Worm (Caenorhabditis elegans): ENCODE results near the gene txt-2.
"Not testable (repeated sequence)": the region's sequence is repeated elsewhere in the genome, so short reads cannot be mapped to it uniquely, and the experiment has no call there.

txt-2 gene

DNA sequence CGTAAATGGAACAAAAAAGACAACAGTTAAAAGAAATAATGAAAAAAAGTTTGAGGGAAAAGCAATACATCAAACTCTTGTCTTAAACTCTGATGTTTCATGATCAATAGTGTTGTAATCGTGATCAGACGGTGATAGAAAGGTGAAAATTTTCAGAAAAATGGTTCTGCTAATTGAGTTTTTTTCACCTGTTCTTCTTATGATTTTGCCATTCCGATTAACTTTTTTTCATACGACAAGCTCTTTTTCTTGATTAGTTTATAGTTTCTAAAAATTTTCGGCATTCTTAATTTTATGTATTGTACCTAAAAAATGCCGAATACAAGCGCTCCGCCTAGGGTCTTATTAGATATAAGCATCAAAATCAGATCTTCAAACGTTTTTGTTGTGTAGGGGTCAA is 24.6 kb downstream of the txt-2 start:
- no peak for TF ChIP-seq lin-13 (tag; optimal IDR thresholded peaks at IDR 0.05)
- no peak for TF ChIP-seq cnd-1 (tag; optimal IDR thresholded peaks at IDR 0.05)
- no peak for TF ChIP-seq flh-1 (GFP tag; optimal IDR thresholded peaks at IDR 0.05)
- no peak for TF ChIP-seq nhr-2 (tag; optimal IDR thresholded peaks at IDR 0.05)
- TF ChIP-seq mep-1 (tag; optimal IDR thresholded peaks at IDR 0.05): no peak
- no peak for TF ChIP-seq zip-8 (tag; optimal IDR thresholded peaks at IDR 0.05)
- no peak for TF ChIP-seq unc-120 (tag; optimal IDR thresholded peaks at IDR 0.05; ENCODE audit: poor library complexity, severe bottlenecking)
- no peak for TF ChIP-seq unc-62 (GFP tag; optimal IDR thresholded peaks at IDR 0.05)
- no peak for TF ChIP-seq elt-1 (tag; optimal IDR thresholded peaks at IDR 0.05; ENCODE audit: borderline replicate concordance, insufficient read depth)
- TF ChIP-seq ceh-83 (GFP tag; optimal IDR thresholded peaks at IDR 0.05): no peak

DNA sequence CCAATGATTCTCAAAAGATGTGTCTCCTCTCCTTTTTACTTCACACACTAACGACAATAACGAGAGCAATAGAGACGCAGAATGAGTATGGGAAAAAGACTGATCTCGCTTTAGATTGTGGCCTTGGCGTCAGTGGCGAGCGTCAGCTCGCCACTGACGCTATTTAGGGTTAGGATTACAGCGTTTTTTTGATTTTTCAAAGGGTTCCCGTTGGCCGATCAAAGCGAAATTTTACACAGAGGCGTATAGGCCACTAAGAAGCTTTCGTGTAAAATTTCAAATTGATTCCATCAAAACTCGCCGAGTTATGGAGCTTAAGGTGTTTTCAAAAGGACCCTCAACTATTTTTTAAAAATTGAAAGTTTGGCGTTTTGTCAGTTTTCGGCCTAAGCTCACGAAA is 27.6 kb downstream of the txt-2 start, which contains the start of gene DC2.5:
Gene DC2.5 (minus strand): TSS at position 101 of the 400 bp plus-strand sequence.
- not testable (repeated sequence) for TF ChIP-seq ceh-83 (GFP tag; optimal IDR thresholded peaks at IDR 0.05); mab-5 (tag; optimal IDR thresholded peaks at IDR 0.05); ces-1 (GFP tag; optimal IDR thresholded peaks at IDR 0.05)

DNA sequence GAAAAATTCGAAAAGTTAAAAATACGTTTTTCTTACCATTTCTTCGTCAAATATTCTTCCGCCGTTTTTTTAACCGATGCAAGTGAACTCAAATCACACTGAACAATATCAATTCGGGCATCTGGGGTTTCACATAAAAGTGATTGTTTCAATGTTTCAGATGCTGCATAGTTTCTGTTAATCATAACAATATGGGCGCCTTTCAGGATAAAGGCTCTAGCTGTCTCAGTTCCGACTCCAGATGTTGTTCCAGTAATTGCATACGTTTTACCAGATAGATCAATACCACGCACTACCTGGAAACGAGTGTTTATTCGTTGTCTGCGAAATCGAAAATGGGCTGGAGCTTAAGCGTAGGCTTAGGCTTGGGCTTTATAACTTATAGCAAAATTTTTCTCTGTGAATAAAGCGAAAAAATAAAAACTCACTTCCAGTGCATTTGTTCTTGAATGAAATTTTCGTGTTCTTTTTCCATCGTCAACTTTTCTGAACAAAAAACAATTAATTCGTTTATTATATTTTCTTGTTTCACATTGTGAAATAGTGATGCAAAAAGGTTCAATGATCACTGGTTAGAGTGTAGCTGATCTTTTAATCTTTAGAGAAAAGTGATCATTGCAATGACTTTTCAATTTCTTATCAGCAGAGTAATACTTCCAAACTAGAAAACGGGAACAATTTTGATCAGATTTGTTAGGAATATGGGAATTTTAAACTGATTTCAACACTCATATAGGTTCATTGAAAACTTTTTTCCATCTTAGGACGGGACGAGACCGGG is 28.7 kb downstream of the txt-2 start:
- no peak for TF ChIP-seq blmp-1 (tag; optimal IDR thresholded peaks at IDR 0.05)
- no peak for TF ChIP-seq nhr-12 (tag; optimal IDR thresholded peaks at IDR 0.05)
- TF ChIP-seq mep-1 (tag; optimal IDR thresholded peaks at IDR 0.05): no peak
- no peak for TF ChIP-seq flh-1 (GFP tag; optimal IDR thresholded peaks at IDR 0.05)
- no peak for TF ChIP-seq tbx-8 (GFP tag; optimal IDR thresholded peaks at IDR 0.05)
- TF ChIP-seq nhr-237 (tag; optimal IDR thresholded peaks at IDR 0.05): no peak

DNA sequence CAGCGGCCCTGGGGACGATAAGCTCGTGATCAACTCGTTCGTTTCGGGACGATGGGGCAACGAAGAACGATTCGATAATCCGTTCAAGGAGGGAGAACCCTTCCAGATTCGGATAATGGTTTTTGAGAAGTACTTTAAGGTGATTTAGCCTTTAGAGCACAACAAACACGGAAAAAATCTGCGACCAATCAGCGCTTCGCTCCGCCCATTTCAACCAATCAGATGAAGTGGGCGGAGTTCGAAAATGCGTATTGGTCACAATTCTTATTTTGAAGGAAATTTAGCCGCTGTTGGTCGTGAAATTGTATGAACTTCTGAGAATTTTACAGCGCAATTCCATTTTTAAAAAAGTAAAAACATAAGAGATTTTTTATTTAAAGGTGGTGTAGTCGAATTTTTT is 33.5 kb downstream of the txt-2 start:
- TF ChIP-seq nhr-12 (tag; optimal IDR thresholded peaks at IDR 0.05) (no peak), pha-4 (tag; optimal IDR thresholded peaks at IDR 0.05) (no peak), mep-1 (tag; optimal IDR thresholded peaks at IDR 0.05) (no peak), unc-120 (tag; optimal IDR thresholded peaks at IDR 0.05; ENCODE audit: poor library complexity, severe bottlenecking) (no peak), mls-2 (tag; optimal IDR thresholded peaks at IDR 0.05) (no peak), mab-5 (tag; optimal IDR thresholded peaks at IDR 0.05) (no peak)

DNA sequence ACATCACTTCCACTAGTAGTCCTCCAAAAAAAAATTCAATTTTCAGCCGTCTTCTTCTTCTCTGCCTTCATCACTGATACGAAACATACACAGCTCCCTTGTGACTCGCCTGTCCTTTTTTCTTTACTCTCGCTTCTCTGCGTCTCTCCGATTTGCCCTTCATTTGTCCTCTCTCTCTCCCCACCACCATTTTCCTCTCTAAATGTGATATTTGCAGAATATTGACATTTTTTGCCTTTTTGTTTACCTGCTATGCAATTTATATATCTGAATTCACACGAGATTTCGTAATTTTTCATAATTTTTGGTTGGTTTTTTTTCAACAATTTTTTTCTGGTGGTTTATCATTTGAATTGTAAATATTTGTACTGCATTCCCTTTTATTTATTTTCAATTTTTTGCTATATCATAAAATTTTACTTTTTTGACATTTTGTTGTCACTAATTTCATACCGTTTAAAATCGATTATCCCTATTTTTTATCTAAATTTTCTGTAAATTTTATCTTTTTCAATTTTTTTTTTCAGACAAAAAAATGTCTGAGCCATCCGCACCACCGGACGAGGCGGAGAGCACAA is 36.4 kb downstream of the txt-2 start, which contains the start of gene lec-12:
Gene lec-12 (plus strand): TSS at position 528 of the 578 bp plus-strand sequence.
- TF ChIP-seq nhr-12 (tag; optimal IDR thresholded peaks at IDR 0.05) (no peak), ham-2 (GFP tag; optimal IDR thresholded peaks at IDR 0.05) (no peak), ces-1 (GFP tag; optimal IDR thresholded peaks at IDR 0.05) (peak; percentile 30)

DNA sequence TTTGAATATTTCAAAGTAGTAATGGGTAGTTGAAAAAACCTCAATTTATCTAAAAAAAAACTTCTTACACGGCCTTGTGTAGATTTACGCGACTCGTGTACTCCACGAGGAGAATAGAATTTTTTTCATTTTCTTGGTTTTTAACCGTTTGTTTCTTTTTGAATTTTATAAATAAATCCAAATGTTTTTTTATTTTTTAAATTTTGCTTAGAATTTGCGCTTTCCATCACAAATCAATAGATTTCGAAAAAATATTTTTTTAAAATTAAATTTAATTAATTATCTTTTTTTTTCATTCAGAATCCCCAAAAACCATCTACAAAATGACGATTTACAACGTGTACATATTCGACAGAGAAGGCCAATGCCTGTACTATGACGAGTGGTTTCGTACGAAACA is 39.0 kb downstream of the txt-2 start, which contains the start of gene trpp-1:
Gene trpp-1 (plus strand): TSS at position 301 of the 400 bp plus-strand sequence.
- TF ChIP-seq unc-62 (GFP tag; optimal IDR thresholded peaks at IDR 0.05) (no peak), nhr-12 (tag; optimal IDR thresholded peaks at IDR 0.05) (no peak), ces-1 (GFP tag; optimal IDR thresholded peaks at IDR 0.05) (no peak), M03D4.4 (tag; optimal IDR thresholded peaks at IDR 0.05) (no peak), lsy-2 (tag; optimal IDR thresholded peaks at IDR 0.05) (no peak), ceh-43 (GFP tag; optimal IDR thresholded peaks at IDR 0.05) (no peak), sem-2 (GFP tag; optimal IDR thresholded peaks at IDR 0.05) (no peak), cnd-1 (tag; optimal IDR thresholded peaks at IDR 0.05) (no peak), flh-1 (GFP tag; optimal IDR thresholded peaks at IDR 0.05) (no peak), unc-39 (tag; optimal IDR thresholded peaks at IDR 0.05) (no peak), elt-3 (tag; optimal IDR thresholded peaks at IDR 0.05) (no peak), bed-3 (GFP tag; optimal IDR thresholded peaks at IDR 0.05) (no peak), nhr-28 (tag; optimal IDR thresholded peaks at IDR 0.05) (no peak), mep-1 (tag; optimal IDR thresholded peaks at IDR 0.05) (no peak), nhr-237 (tag; optimal IDR thresholded peaks at IDR 0.05) (no peak), ceh-83 (GFP tag; optimal IDR thresholded peaks at IDR 0.05) (no peak)

Data from whole organism, mixed stage, embryonic.